Fruit fly (Drosophila melanogaster) whole organism, adult: Measurements from ENCODE around the gene Tbc1d22.
A peak's percentile ranks its signal among the peaks of the same experiment; 100 is the strongest.

ENCODE experiments used
- CG11617 ChIP-seq: fragments of 200-800 bp; sonication (Bioruptor generic); optimal IDR thresholded peaks from 2 replicates; lab custom pipeline; 2017; ENCODE audit warnings: mild to moderate bottlenecking, missing biosample characterization, missing genetic modification reagents, missing genetic modification characterization
- CG12768 ChIP-seq: fragments of 200-800 bp; sonication (Bioruptor generic); optimal IDR thresholded peaks from 2 replicates; lab custom pipeline; 2017; ENCODE audit warnings: missing biosample characterization, missing genetic modification characterization, mild to moderate bottlenecking, moderate library complexity, missing genetic modification reagents
- CG14711 ChIP-seq: fragments of 200-800 bp; sonication (Bioruptor generic); optimal IDR thresholded peaks from 2 replicates; lab custom pipeline; 2018; ENCODE audit warnings: missing biosample characterization, mild to moderate bottlenecking, missing genetic modification characterization, moderate library complexity
- CG1620 ChIP-seq: fragments of 200-800 bp; sonication (Bioruptor generic); optimal IDR thresholded peaks from 2 replicates; lab custom pipeline; 2016; ENCODE audit warnings: missing biosample characterization, missing genetic modification characterization
- CG33017 ChIP-seq: fragments of 200-800 bp; sonication (Bioruptor generic); optimal IDR thresholded peaks from 2 replicates; lab custom pipeline; 2018; ENCODE audit warnings: missing biosample characterization, mild to moderate bottlenecking, missing genetic modification characterization, moderate library complexity
- CG5204 ChIP-seq: fragments of 200-800 bp; sonication (Bioruptor generic); optimal IDR thresholded peaks from 2 replicates; lab custom pipeline; 2016; ENCODE audit warnings: missing biosample characterization, missing genetic modification characterization
- CG7045 ChIP-seq: fragments of 200-800 bp; sonication (Bioruptor generic); optimal IDR thresholded peaks from 2 replicates; lab custom pipeline; 2017; ENCODE audit warnings: missing biosample characterization, mild to moderate bottlenecking, missing genetic modification characterization
- CG7101 ChIP-seq: fragments of 200-800 bp; sonication (Bioruptor generic); optimal IDR thresholded peaks from 2 replicates; lab custom pipeline; 2018; ENCODE audit warnings: missing biosample characterization, mild to moderate bottlenecking, missing genetic modification characterization, moderate library complexity
- Clk ChIP-seq: fragments of 200-800 bp; sonication (Bioruptor generic); optimal IDR thresholded peaks from 2 replicates; lab custom pipeline; 2017; ENCODE audit warnings: missing biosample characterization, missing genetic modification characterization
- Crg-1 ChIP-seq: fragments of 200-800 bp; sonication (Bioruptor generic); optimal IDR thresholded peaks from 2 replicates; lab custom pipeline; 2016; ENCODE audit warnings: missing biosample characterization, missing genetic modification characterization
- Hr96 ChIP-seq: fragments of 200-800 bp; sonication (Bioruptor generic); optimal IDR thresholded peaks from 2 replicates; lab custom pipeline; 2016; ENCODE audit warnings: missing biosample characterization, missing genetic modification characterization
- Mnt ChIP-seq: fragments of 200-800 bp; sonication (Bioruptor generic); optimal IDR thresholded peaks from 2 replicates; lab custom pipeline; 2016; ENCODE audit warnings: missing biosample characterization, mild to moderate bottlenecking, missing genetic modification characterization
- bab1 ChIP-seq: fragments of 200-800 bp; sonication (Bioruptor generic); optimal IDR thresholded peaks from 3 replicates; lab custom pipeline; 2019; ENCODE audit warnings: missing biosample characterization, mild to moderate bottlenecking, missing genetic modification characterization, moderate library complexity
- cic ChIP-seq: fragments of 200-800 bp; sonication (Bioruptor generic); optimal IDR thresholded peaks from 2 replicates; lab custom pipeline; 2017; ENCODE audit warnings: missing biosample characterization, mild to moderate bottlenecking, missing genetic modification characterization, moderate library complexity
- cnc ChIP-seq, 2 experiments: fragments of >200 bp; optimal IDR thresholded peaks; 2 replicates each; lab custom pipeline; 2017
- kay ChIP-seq: fragments of 200-800 bp; sonication (Bioruptor generic); peaks from one replicate; lab custom pipeline; 2016; ENCODE audit warnings: missing biosample characterization, missing genetic modification characterization, borderline replicate concordance
- ovo ChIP-seq: fragments of 200-800 bp; sonication (Bioruptor generic); optimal IDR thresholded peaks from 2 replicates; lab custom pipeline; 2016; ENCODE audit warnings: missing biosample characterization, missing genetic modification characterization
- pad ChIP-seq: fragments of 200-800 bp; sonication (Bioruptor generic); optimal IDR thresholded peaks from 3 replicates; lab custom pipeline; 2017; ENCODE audit warnings: missing biosample characterization, missing genetic modification characterization, mild to moderate bottlenecking, moderate library complexity, missing genetic modification reagents
- tj ChIP-seq: fragments of 200-800 bp; sonication (Bioruptor generic); optimal IDR thresholded peaks from 3 replicates; lab custom pipeline; 2017; ENCODE audit warnings: missing biosample characterization, mild to moderate bottlenecking, missing genetic modification characterization, moderate library complexity
- toe ChIP-seq: fragments of 200-800 bp; sonication (Bioruptor generic); optimal IDR thresholded peaks from 2 replicates; lab custom pipeline; 2016; ENCODE audit warnings: missing biosample characterization, missing genetic modification characterization

The Tbc1d22 gene

DNA sequence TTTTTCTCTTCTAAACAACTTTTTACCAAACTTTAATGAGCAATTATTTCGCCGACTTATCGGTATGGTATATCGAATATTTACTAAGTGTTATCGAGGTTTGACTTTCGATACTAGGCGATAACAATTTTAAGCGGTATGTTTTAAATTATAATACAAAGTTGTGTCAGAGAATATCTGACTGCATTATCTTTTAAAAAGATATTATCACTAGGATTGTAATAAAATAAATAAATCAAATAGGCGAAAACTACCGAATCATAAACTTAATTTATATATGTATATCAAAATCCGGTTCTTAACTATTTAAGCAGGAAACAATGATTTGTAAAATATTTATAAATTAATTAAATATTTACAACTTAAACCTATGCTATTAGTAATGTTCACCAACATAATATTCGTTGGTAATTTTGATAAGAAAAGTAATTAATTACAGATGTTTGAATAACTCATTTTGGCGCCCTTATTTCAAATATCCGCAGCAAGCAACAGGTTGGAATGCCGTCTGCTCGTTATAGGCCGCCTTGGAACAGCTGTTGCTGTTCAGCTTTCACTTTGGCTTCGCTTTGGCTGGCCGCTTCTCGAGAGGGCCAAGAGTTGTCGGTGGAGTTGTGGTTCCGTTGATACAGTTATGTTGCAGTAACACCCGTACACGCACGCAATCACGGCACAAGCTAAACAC lies 6.0 kb downstream of the Tbc1d22 start, which contains the start of the genes Sec15 and rtet:
Gene Sec15 (minus strand): TSS at position 66 of the 685 bp plus-strand sequence.
Gene rtet (plus strand): TSS at position 540 of the 685 bp plus-strand sequence.
- TF ChIP-seq Hr96 (no peak), tj (GFP tag; lab: Kevin White, UChicago) (peak; percentile 54), CG1620 (GFP tag; lab: Kevin White, UChicago) (peak; percentile 61), ovo (no peak), cic (GFP tag; lab: Kevin White, UChicago) (peak; percentile 29), pad (GFP tag; lab: Kevin White, UChicago) (peak; percentile 48), CG7045 (GFP tag; lab: Kevin White, UChicago) (peak; percentile 64), kay (GFP tag; lab: Kevin White, UChicago) (no peak), CG7101 (tag; lab: Kevin White, UChicago) (peak; percentile 37), CG5204 (GFP tag; lab: Kevin White, UChicago) (no peak), Crg-1 (GFP tag; lab: Kevin White, UChicago) (no peak), bab1 (peak; percentile 95), CG14711 (tag; lab: Kevin White, UChicago) (peak; percentile 40), Clk (GFP tag; lab: Kevin White, UChicago) (peak; percentile 36), cnc (optimal IDR thresholded peaks at IDR 0.05; lab: Kevin White, UChicago) (no peak), toe (no peak), Mnt (GFP tag; lab: Kevin White, UChicago) (peak; percentile 15), CG33017 (tag; lab: Kevin White, UChicago) (peak; percentile 21), CG11617 (peak; percentile 81), CG12768 (GFP tag; lab: Kevin White, UChicago) (peak; percentile 51)

DNA sequence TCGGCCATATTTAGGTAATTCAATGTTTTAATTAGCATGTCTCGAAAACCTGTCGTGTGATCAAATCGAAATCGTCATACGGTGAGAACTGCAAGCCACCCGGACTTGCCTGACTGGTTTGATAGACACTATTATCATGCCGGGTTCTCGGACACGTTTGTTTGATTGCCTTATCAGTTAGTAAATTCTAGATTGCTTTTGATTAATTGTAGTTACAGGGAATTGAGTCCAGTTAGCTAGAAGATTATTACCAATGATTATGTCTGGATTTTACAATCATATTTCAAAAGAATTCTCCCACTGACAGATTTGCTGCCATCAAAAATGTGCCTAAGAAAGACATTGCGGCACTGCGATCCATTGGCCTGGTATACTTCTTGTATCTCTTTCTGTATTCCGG lies 7.7 kb downstream of the Tbc1d22 start:
- TF ChIP-seq CG12768 (GFP tag; lab: Kevin White, UChicago) (no peak), CG1620 (GFP tag; lab: Kevin White, UChicago) (no peak), tj (GFP tag; lab: Kevin White, UChicago) (no peak), CG7045 (GFP tag; lab: Kevin White, UChicago) (no peak), cnc (optimal IDR thresholded peaks at IDR 0.05; lab: Kevin White, UChicago) (no peak), bab1 (no peak), Clk (GFP tag; lab: Kevin White, UChicago) (no peak), CG7101 (tag; lab: Kevin White, UChicago) (no peak), cic (GFP tag; lab: Kevin White, UChicago) (no peak), kay (GFP tag; lab: Kevin White, UChicago) (no peak), Hr96 (no peak), CG5204 (GFP tag; lab: Kevin White, UChicago) (no peak), Crg-1 (GFP tag; lab: Kevin White, UChicago) (no peak), toe (no peak), pad (GFP tag; lab: Kevin White, UChicago) (no peak), ovo (no peak), CG14711 (tag; lab: Kevin White, UChicago) (no peak), CG33017 (tag; lab: Kevin White, UChicago) (no peak), CG11617 (no peak)

DNA sequence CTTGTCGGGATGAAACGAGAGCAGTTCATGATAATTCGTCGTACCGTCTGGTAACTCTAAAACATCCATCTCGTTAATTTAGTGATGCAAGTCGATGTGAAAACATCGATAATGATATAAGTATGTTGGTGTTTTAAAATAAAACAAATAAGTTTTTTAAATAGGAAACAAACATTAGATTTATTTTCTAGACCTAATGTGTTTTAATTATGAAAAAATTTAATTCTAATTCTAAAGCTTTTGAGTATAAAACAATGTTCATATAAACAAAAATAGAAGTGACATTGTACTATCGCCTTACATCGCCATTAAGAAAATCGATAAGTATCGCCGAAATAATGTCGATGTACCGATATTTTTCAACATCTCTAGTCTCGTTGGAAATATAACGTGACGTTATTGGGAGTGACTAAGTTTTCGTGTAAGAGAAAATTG lies 9.1 kb downstream of the Tbc1d22 start, which contains the start of gene Rab11:
Gene Rab11 (plus strand): TSS at position 363 of the 435 bp plus-strand sequence.
- peak; percentile 7 for TF ChIP-seq CG33017 (tag; lab: Kevin White, UChicago)
- TF ChIP-seq tj (GFP tag; lab: Kevin White, UChicago): peak; percentile 30
- no peak for TF ChIP-seq Hr96
- no peak for TF ChIP-seq toe
- peak; percentile 54 for TF ChIP-seq Crg-1 (GFP tag; lab: Kevin White, UChicago)
- TF ChIP-seq ovo: peak; percentile 33
- TF ChIP-seq cnc (optimal IDR thresholded peaks at IDR 0.05; lab: Kevin White, UChicago): no peak
- peak; percentile 26 for TF ChIP-seq pad (GFP tag; lab: Kevin White, UChicago)
- peak; percentile 52 for TF ChIP-seq CG7101 (tag; lab: Kevin White, UChicago)
- TF ChIP-seq CG7045 (GFP tag; lab: Kevin White, UChicago): peak; percentile 39
- peak; percentile 78 for TF ChIP-seq CG11617
- peak; percentile 3 for TF ChIP-seq Clk (GFP tag; lab: Kevin White, UChicago)
- TF ChIP-seq cic (GFP tag; lab: Kevin White, UChicago): no peak
- TF ChIP-seq kay (GFP tag; lab: Kevin White, UChicago): no peak
- peak; percentile 60 for TF ChIP-seq CG1620 (GFP tag; lab: Kevin White, UChicago)
- TF ChIP-seq CG12768 (GFP tag; lab: Kevin White, UChicago): no peak
- peak; percentile 39 for TF ChIP-seq CG14711 (tag; lab: Kevin White, UChicago)
- TF ChIP-seq Mnt (GFP tag; lab: Kevin White, UChicago): peak; percentile 62
- TF ChIP-seq bab1: peak; percentile 75
- no peak for TF ChIP-seq CG5204 (GFP tag; lab: Kevin White, UChicago)

DNA sequence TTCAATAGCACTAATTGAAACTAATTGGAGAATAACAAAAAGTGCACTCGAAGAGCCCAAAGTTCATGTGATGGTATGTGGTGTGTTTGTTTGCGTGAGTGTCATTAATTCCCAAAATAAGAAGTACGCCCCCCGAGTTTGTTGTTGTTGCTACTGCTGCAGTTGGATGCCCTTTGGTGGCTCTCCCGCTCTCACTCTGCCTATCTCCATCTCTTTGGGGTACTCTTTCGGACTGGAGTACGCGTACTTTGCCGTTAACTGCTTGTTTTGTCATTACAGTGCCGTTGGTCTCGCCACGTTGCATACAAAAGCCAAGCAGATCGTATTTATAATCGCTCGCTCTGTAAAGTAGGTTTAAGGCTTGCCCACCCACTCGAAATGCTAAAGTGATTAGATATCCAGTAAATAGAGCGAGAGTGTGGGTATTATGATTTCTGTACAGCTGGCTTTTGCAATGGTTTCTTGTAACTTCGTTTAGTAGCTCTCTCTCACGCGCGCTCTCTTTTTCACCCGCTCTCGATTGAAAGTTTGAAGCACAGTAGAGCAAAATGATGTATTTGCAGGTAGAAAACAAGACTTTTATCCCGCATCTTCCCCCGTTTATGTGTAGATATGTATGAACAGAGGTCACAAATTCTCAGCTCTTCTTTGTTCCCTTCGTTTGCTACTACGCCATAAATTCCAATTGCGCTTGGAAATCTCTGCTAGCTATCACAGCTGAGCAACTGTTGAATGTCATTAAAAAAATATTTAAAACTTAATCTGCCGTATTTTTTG lies 10.2 kb downstream of the Tbc1d22 start:
- no peak for TF ChIP-seq CG5204 (GFP tag; lab: Kevin White, UChicago)
- peak; percentile 21 for TF ChIP-seq ovo
- no peak for TF ChIP-seq CG7101 (tag; lab: Kevin White, UChicago)
- TF ChIP-seq CG12768 (GFP tag; lab: Kevin White, UChicago): peak; percentile 64
- TF ChIP-seq Clk (GFP tag; lab: Kevin White, UChicago): no peak
- no peak for TF ChIP-seq kay (GFP tag; lab: Kevin White, UChicago)
- no peak for TF ChIP-seq Hr96
- TF ChIP-seq CG11617: no peak
- peak; percentile 62 for TF ChIP-seq cic (GFP tag; lab: Kevin White, UChicago)
- peak; percentile 17 for TF ChIP-seq Mnt (GFP tag; lab: Kevin White, UChicago)
- peak; percentile 8 for TF ChIP-seq tj (GFP tag; lab: Kevin White, UChicago)
- TF ChIP-seq CG1620 (GFP tag; lab: Kevin White, UChicago): no peak
- TF ChIP-seq Crg-1 (GFP tag; lab: Kevin White, UChicago): no peak
- TF ChIP-seq CG33017 (tag; lab: Kevin White, UChicago): no peak
- no peak for TF ChIP-seq CG14711 (tag; lab: Kevin White, UChicago)
- TF ChIP-seq pad (GFP tag; lab: Kevin White, UChicago): peak; percentile 91
- TF ChIP-seq bab1: no peak
- TF ChIP-seq cnc (optimal IDR thresholded peaks at IDR 0.05; lab: Kevin White, UChicago): no peak
- TF ChIP-seq toe: no peak
- TF ChIP-seq CG7045 (GFP tag; lab: Kevin White, UChicago): no peak
